Worm (Caenorhabditis elegans) whole organism, midembryonic: ENCODE results near the gene srh-190.

Experiments used
- cog-1 ChIP-seq: sonication (generic microtip); optimal IDR thresholded peaks from 2 replicates; lab custom pipeline; 2016; ENCODE audit warnings: missing genetic modification characterization, missing compliant biosample characterization
- med-1 ChIP-seq: sonication (generic microtip); optimal IDR thresholded peaks from 2 replicates; lab custom pipeline; 2017; ENCODE audit warnings: missing genetic modification characterization, mild to moderate bottlenecking, missing compliant biosample characterization, antibody characterized with exemption, missing genetic modification reagents; ENCODE audit not compliant: insufficient read depth
- tab-1 ChIP-seq: fragments of 200-800 bp; sonication (Bioruptor generic); IDR thresholded peaks from 2 replicates; pipeline ENCODE4 v1.3.6; 2022; ENCODE audit warnings: missing genetic modification characterization, missing compliant biosample characterization
- ztf-29 ChIP-seq: fragments of 200-800 bp; sonication (Bioruptor generic); IDR thresholded peaks from 2 replicates; pipeline ENCODE4 v1.3.6; 2022; ENCODE audit warnings: missing genetic modification reagents, missing genetic modification characterization, missing compliant biosample characterization

DNA sequence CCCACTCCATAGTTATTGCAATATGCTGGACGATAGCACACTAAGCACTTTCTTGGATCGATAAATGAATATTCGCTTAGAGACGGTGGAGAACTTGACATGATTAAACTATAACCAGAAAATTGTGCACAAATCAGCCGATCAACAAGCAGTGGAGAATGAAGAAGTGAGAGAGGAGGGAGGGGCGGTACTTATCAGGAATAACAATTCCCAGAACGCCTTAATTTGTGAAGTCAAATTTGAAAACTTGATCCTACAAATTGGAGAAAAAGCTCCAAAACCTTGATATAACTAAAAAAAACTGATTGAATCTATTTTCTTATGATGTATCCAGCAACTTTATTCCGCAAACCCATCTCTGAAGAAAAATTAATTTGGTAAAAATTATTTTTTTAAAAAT is 24.7 kb upstream of the srh-190 start, which contains the start of gene nhr-159:
- no peak for TF ChIP-seq ztf-29 (GFP tag; lab: Robert Waterston, UW)
- no peak for TF ChIP-seq cog-1 (tag; lab: Kevin White, UChicago)
- no peak for TF ChIP-seq tab-1
- no peak for TF ChIP-seq med-1 (GFP tag; lab: Kevin White, UChicago)
